Fruit fly (Drosophila melanogaster) whole organism, adult: ENCODE results near the gene CG44837.

Experiments
- CG11617 ChIP-seq: fragments of 200-800 bp; sonication (Bioruptor generic); optimal IDR thresholded peaks from 2 replicates; lab custom pipeline; 2017; ENCODE audit warnings: mild to moderate bottlenecking, missing biosample characterization, missing genetic modification reagents, missing genetic modification characterization
- CG12768 ChIP-seq: fragments of 200-800 bp; sonication (Bioruptor generic); optimal IDR thresholded peaks from 2 replicates; lab custom pipeline; 2017; ENCODE audit warnings: missing biosample characterization, missing genetic modification characterization, mild to moderate bottlenecking, moderate library complexity, missing genetic modification reagents
- CG14711 ChIP-seq: fragments of 200-800 bp; sonication (Bioruptor generic); optimal IDR thresholded peaks from 2 replicates; lab custom pipeline; 2018; ENCODE audit warnings: missing biosample characterization, mild to moderate bottlenecking, missing genetic modification characterization, moderate library complexity
- CG1620 ChIP-seq: fragments of 200-800 bp; sonication (Bioruptor generic); optimal IDR thresholded peaks from 2 replicates; lab custom pipeline; 2016; ENCODE audit warnings: missing biosample characterization, missing genetic modification characterization
- CG33017 ChIP-seq: fragments of 200-800 bp; sonication (Bioruptor generic); optimal IDR thresholded peaks from 2 replicates; lab custom pipeline; 2018; ENCODE audit warnings: missing biosample characterization, mild to moderate bottlenecking, missing genetic modification characterization, moderate library complexity
- CG5204 ChIP-seq: fragments of 200-800 bp; sonication (Bioruptor generic); optimal IDR thresholded peaks from 2 replicates; lab custom pipeline; 2016; ENCODE audit warnings: missing biosample characterization, missing genetic modification characterization
- CG7045 ChIP-seq: fragments of 200-800 bp; sonication (Bioruptor generic); optimal IDR thresholded peaks from 2 replicates; lab custom pipeline; 2017; ENCODE audit warnings: missing biosample characterization, mild to moderate bottlenecking, missing genetic modification characterization
- CG7101 ChIP-seq: fragments of 200-800 bp; sonication (Bioruptor generic); optimal IDR thresholded peaks from 2 replicates; lab custom pipeline; 2018; ENCODE audit warnings: missing biosample characterization, mild to moderate bottlenecking, missing genetic modification characterization, moderate library complexity
- Clk ChIP-seq: fragments of 200-800 bp; sonication (Bioruptor generic); optimal IDR thresholded peaks from 2 replicates; lab custom pipeline; 2017; ENCODE audit warnings: missing biosample characterization, missing genetic modification characterization
- Crg-1 ChIP-seq: fragments of 200-800 bp; sonication (Bioruptor generic); optimal IDR thresholded peaks from 2 replicates; lab custom pipeline; 2016; ENCODE audit warnings: missing biosample characterization, missing genetic modification characterization
- Hr96 ChIP-seq: fragments of 200-800 bp; sonication (Bioruptor generic); optimal IDR thresholded peaks from 2 replicates; lab custom pipeline; 2016; ENCODE audit warnings: missing biosample characterization, missing genetic modification characterization
- Mnt ChIP-seq: fragments of 200-800 bp; sonication (Bioruptor generic); optimal IDR thresholded peaks from 2 replicates; lab custom pipeline; 2016; ENCODE audit warnings: missing biosample characterization, mild to moderate bottlenecking, missing genetic modification characterization
- bab1 ChIP-seq: fragments of 200-800 bp; sonication (Bioruptor generic); optimal IDR thresholded peaks from 3 replicates; lab custom pipeline; 2019; ENCODE audit warnings: missing biosample characterization, mild to moderate bottlenecking, missing genetic modification characterization, moderate library complexity
- cic ChIP-seq: fragments of 200-800 bp; sonication (Bioruptor generic); optimal IDR thresholded peaks from 2 replicates; lab custom pipeline; 2017; ENCODE audit warnings: missing biosample characterization, mild to moderate bottlenecking, missing genetic modification characterization, moderate library complexity
- cnc ChIP-seq, 2 experiments: fragments of >200 bp; optimal IDR thresholded peaks; 2 replicates each; lab custom pipeline; 2017
- kay ChIP-seq: fragments of 200-800 bp; sonication (Bioruptor generic); peaks from one replicate; lab custom pipeline; 2016; ENCODE audit warnings: missing biosample characterization, missing genetic modification characterization, borderline replicate concordance
- ovo ChIP-seq: fragments of 200-800 bp; sonication (Bioruptor generic); optimal IDR thresholded peaks from 2 replicates; lab custom pipeline; 2016; ENCODE audit warnings: missing biosample characterization, missing genetic modification characterization
- pad ChIP-seq: fragments of 200-800 bp; sonication (Bioruptor generic); optimal IDR thresholded peaks from 3 replicates; lab custom pipeline; 2017; ENCODE audit warnings: missing biosample characterization, missing genetic modification characterization, mild to moderate bottlenecking, moderate library complexity, missing genetic modification reagents
- tj ChIP-seq: fragments of 200-800 bp; sonication (Bioruptor generic); optimal IDR thresholded peaks from 3 replicates; lab custom pipeline; 2017; ENCODE audit warnings: missing biosample characterization, mild to moderate bottlenecking, missing genetic modification characterization, moderate library complexity
- toe ChIP-seq: fragments of 200-800 bp; sonication (Bioruptor generic); optimal IDR thresholded peaks from 2 replicates; lab custom pipeline; 2016; ENCODE audit warnings: missing biosample characterization, missing genetic modification characterization

Gene CG44837

DNA sequence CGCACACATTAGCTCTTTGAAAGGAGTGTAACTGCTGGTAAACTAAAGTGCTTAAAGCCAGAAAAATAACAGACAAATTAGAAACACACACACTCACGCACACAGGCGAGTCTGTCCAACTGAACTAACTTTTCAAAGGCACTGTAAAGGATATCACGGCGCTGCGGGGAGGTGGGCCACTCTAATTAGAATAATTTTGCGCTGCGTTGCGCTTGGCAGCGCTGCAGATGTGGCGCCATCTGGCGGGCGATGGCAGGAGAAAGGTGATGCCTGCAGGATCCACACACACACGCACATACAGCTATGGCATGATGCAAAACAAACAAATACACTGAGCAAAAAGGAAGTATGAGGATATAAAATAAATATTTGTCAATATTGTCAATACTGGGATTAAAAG is 62.6 kb downstream of the CG44837 start:
- TF ChIP-seq Clk (GFP tag; lab: Kevin White, UChicago) = no peak
- no peak for TF ChIP-seq CG5204
- TF ChIP-seq Crg-1 = no peak
- no peak for TF ChIP-seq Mnt (GFP tag; lab: Kevin White, UChicago)
- no peak for TF ChIP-seq cic (GFP tag; lab: Kevin White, UChicago)
- no peak for TF ChIP-seq CG11617 (GFP tag; lab: Kevin White, UChicago)
- no peak for TF ChIP-seq CG1620
- no peak for TF ChIP-seq pad (GFP tag; lab: Kevin White, UChicago)
- no peak for TF ChIP-seq CG33017 (tag; lab: Kevin White, UChicago)

DNA sequence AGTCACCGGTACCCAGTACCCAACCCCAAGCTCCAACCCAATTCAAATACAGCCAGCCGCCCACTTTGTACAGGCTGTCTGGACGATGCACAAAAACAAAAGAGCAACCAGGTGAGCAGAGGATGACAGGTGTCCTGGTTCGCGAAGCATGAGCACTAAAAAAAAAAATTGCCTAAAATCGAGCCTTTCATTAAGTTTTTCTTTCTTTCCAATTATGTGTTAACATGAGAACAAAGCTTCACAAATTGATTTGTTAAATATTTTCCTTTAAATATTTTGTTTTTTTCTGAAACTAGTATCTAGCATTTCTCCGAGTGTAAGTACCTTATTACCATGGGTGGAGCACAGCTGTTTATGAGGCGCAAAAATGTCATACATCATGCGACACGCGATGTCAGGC is 63.9 kb downstream of the CG44837 start:
- TF ChIP-seq CG1620 (no peak), Hr96 (no peak), CG14711 (no peak), CG5204 (no peak), tj (GFP tag; lab: Kevin White, UChicago) (no peak), toe (GFP tag; lab: Kevin White, UChicago) (no peak), ovo (no peak)

DNA sequence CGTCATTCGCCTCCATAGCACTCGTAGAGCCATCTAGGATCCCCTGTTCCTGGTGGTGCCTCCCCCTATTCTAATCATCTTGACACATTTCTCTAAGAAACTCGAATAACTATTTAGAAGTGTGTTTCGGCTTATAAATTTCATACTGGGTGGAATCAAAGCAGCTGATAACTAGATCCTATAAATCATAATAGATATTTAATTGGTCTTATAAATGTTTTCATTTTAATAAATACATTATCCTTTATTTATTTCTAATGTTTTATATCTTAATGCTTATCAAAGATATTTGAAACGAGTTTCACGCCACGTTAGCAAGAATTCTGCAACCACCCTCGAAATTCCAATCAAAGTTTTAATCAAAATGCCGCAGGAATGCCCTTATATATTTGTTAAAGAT is 67.5 kb downstream of the CG44837 start, which contains the start of gene CG5906:
Gene CG5906 (minus strand): TSS at position 101 of the 400 bp plus-strand sequence.
- TF ChIP-seq Clk (GFP tag; lab: Kevin White, UChicago) = no peak
- TF ChIP-seq cnc (optimal IDR thresholded peaks at IDR 0.05; lab: Kevin White, UChicago) = no peak
- no peak for TF ChIP-seq pad (GFP tag; lab: Kevin White, UChicago)
- no peak for TF ChIP-seq CG12768 (GFP tag; lab: Kevin White, UChicago)
- no peak for TF ChIP-seq CG11617 (GFP tag; lab: Kevin White, UChicago)
- TF ChIP-seq CG7045 (GFP tag; lab: Kevin White, UChicago) = no peak
- TF ChIP-seq ovo = no peak
- no peak for TF ChIP-seq cic (GFP tag; lab: Kevin White, UChicago)
- TF ChIP-seq CG7101 = no peak
- TF ChIP-seq CG1620 = no peak

DNA sequence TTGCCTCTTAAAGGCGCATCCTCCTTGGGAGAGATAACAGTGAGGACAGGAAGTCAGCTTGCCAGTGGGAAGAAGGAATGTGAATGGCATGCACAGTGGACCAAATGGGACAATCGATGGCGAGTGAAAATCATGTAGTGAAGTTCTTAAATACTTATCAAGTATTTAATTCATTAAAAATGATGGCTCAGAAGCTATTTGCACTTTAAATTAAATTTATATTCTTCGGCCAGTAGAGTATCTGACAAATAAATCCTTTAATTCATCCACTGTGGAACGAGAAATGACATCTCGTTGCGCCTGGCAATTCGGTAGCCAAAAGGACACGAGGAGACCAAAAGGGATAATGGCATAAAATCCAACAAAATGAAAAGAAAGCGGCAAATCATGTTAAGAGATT is 69.3 kb downstream of the CG44837 start:
- TF ChIP-seq cic (GFP tag; lab: Kevin White, UChicago) (no peak), CG12768 (GFP tag; lab: Kevin White, UChicago) (no peak), CG7101 (no peak), tj (GFP tag; lab: Kevin White, UChicago) (no peak), Clk (GFP tag; lab: Kevin White, UChicago) (no peak), CG7045 (GFP tag; lab: Kevin White, UChicago) (no peak), pad (GFP tag; lab: Kevin White, UChicago) (no peak), CG33017 (tag; lab: Kevin White, UChicago) (no peak), CG1620 (no peak), Mnt (GFP tag; lab: Kevin White, UChicago) (no peak), CG5204 (no peak), Hr96 (no peak), toe (GFP tag; lab: Kevin White, UChicago) (no peak)

DNA sequence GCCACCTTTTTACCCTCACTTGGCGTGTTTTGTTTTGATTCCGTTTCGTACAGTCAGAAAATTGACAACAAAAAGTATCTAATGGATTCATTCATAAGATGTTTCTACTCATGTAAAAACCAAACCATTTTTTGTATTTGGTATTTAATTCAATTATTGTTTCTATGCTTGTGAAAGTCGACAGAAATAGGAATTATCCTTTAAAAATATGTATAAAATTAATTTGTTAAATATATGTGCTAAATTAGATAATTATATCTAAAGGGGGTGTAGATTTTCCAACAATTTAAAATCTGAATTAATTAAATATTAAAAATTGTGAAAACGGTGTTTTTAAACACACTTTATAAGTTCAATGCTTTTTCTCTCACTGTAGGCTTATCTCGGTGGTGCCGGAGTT is 75.1 kb downstream of the CG44837 start:
- no peak for TF ChIP-seq pad (GFP tag; lab: Kevin White, UChicago)
- no peak for TF ChIP-seq CG33017 (tag; lab: Kevin White, UChicago)

DNA sequence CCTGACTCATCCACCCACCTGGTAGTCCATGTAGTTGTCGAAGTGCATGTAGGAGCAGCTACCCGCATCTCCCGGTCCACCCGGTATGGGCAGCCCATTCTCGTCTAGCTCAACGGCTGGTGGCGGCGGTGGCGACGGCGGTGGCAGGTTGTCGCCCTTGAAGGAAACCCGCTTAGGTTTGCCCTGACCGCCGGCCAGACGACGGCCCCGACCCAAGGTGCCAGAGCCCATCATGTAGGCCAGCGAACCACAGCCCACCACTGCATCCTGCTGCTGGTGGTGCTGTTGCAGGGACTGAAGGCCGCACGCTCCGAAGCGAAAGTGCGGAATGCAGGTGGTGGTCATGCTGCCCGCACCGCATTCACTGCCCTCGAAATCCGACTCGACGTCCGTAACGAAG is 76.4 kb downstream of the CG44837 start:
- no peak for TF ChIP-seq cic (GFP tag; lab: Kevin White, UChicago)
- TF ChIP-seq CG12768 (GFP tag; lab: Kevin White, UChicago) = no peak
- TF ChIP-seq Hr96 = no peak
- TF ChIP-seq CG11617 (GFP tag; lab: Kevin White, UChicago) = no peak
- no peak for TF ChIP-seq kay (GFP tag; lab: Kevin White, UChicago)
- TF ChIP-seq CG1620 = no peak
- no peak for TF ChIP-seq cnc (optimal IDR thresholded peaks at IDR 0.05; lab: Kevin White, UChicago)
- no peak for TF ChIP-seq pad (GFP tag; lab: Kevin White, UChicago)
- no peak for TF ChIP-seq Crg-1
- no peak for TF ChIP-seq CG33017 (tag; lab: Kevin White, UChicago)
- no peak for TF ChIP-seq CG5204
- TF ChIP-seq Clk (GFP tag; lab: Kevin White, UChicago) = no peak
- TF ChIP-seq CG7045 (GFP tag; lab: Kevin White, UChicago) = no peak
- no peak for TF ChIP-seq ovo

DNA sequence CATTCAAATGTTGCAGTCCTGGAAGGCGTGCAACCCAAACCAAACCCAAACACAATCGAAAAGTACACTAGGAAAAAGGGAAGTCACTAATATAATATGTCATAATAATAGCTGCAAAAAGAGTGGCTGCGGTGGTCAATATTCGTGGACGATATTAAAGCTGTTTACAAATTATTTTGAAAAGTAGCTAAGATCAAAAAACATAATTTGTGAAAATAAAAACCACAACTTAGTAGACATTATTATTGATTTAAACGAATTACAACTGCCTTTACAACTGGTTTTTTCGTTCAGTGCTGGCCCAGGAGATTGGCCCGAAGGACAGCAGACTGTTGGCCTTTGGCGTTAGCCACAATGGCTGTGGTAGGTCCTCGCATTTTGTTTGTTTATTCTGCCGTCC is 79.9 kb downstream of the CG44837 start:
- no peak for TF ChIP-seq CG5204
- TF ChIP-seq bab1 (GFP tag; lab: Kevin White, UChicago) = no peak
- no peak for TF ChIP-seq CG1620
- no peak for TF ChIP-seq tj (GFP tag; lab: Kevin White, UChicago)
- no peak for TF ChIP-seq kay (GFP tag; lab: Kevin White, UChicago)
- no peak for TF ChIP-seq cic (GFP tag; lab: Kevin White, UChicago)
- no peak for TF ChIP-seq toe (GFP tag; lab: Kevin White, UChicago)
- TF ChIP-seq Clk (GFP tag; lab: Kevin White, UChicago) = no peak
- no peak for TF ChIP-seq CG7045 (GFP tag; lab: Kevin White, UChicago)
- TF ChIP-seq CG7101 = no peak
- no peak for TF ChIP-seq Mnt (GFP tag; lab: Kevin White, UChicago)
- TF ChIP-seq CG14711 = no peak
- TF ChIP-seq CG11617 (GFP tag; lab: Kevin White, UChicago) = no peak
- no peak for TF ChIP-seq CG33017 (tag; lab: Kevin White, UChicago)
